Worm (Caenorhabditis elegans) whole organism, young adult: ENCODE data around the gene R166.3.

Experiments used
- B0035.1 ChIP-seq: sonication (generic microtip); optimal IDR thresholded peaks from 2 replicates; lab custom pipeline; 2016; ENCODE audit warnings: missing genetic modification characterization, mild to moderate bottlenecking, missing compliant biosample characterization, missing genotype, missing genetic modification reagents
- B0261.1 ChIP-seq: sonication (generic microtip); optimal IDR thresholded peaks from 2 replicates; lab custom pipeline; 2016; ENCODE audit warnings: mild to moderate bottlenecking, missing genetic modification characterization, moderate library complexity, missing compliant biosample characterization
- B0336.3 ChIP-seq: fragments of 200-800 bp; sonication (Bioruptor generic); IDR thresholded peaks from 2 replicates; pipeline ENCODE4 v1.3.6; 2022; ENCODE audit warnings: missing genetic modification characterization, missing compliant biosample characterization
- C06A6.2 ChIP-seq: fragments of 200-800 bp; sonication (Bioruptor generic); conservative IDR thresholded peaks from 2 replicates; pipeline ENCODE4 v1.3.6; 2022; ENCODE audit warnings: missing genetic modification characterization, missing compliant biosample characterization
- C17E4.6 ChIP-seq: fragments of 200-800 bp; sonication (Bioruptor generic); IDR thresholded peaks from 2 replicates; pipeline ENCODE4 v1.3.6; 2022; ENCODE audit warnings: missing genetic modification reagents, missing genetic modification characterization, missing compliant biosample characterization
- F22D6.2 ChIP-seq: sonication (generic microtip); optimal IDR thresholded peaks from 2 replicates; lab custom pipeline; 2016; ENCODE audit warnings: mild to moderate bottlenecking, missing genetic modification characterization, missing compliant biosample characterization
- F23B12.7 ChIP-seq: sonication (generic microtip); optimal IDR thresholded peaks from 2 replicates; lab custom pipeline; 2017; ENCODE audit warnings: missing genetic modification characterization, mild to moderate bottlenecking, missing compliant biosample characterization, antibody characterized with exemption, moderate library complexity; ENCODE audit not compliant: insufficient read depth
- F33H1.4 ChIP-seq: fragments of 200-800 bp; sonication (Bioruptor generic); IDR thresholded peaks from 2 replicates; pipeline ENCODE4 v1.3.6; 2022; ENCODE audit warnings: missing genetic modification reagents, missing genetic modification characterization, missing compliant biosample characterization
- F37B4.10 ChIP-seq: fragments of 200-800 bp; sonication (Bioruptor generic); IDR thresholded peaks from 2 replicates; pipeline ENCODE4 v1.3.6; 2022; ENCODE audit warnings: missing genetic modification characterization, missing compliant biosample characterization
- F49E8.2 ChIP-seq: sonication (generic microtip); optimal IDR thresholded peaks from 3 replicates; lab custom pipeline; 2017; ENCODE audit warnings: missing genetic modification characterization, mild to moderate bottlenecking, missing compliant biosample characterization, antibody characterized with exemption, moderate library complexity; ENCODE audit not compliant: insufficient read depth
- F55B11.4 ChIP-seq: sonication (generic microtip); optimal IDR thresholded peaks from 2 replicates; lab custom pipeline; 2016; ENCODE audit warnings: missing compliant biosample characterization, missing genetic modification characterization, borderline replicate concordance; ENCODE audit not compliant: insufficient read depth
- F57A8.1 ChIP-seq: fragments of 200-800 bp; sonication (Bioruptor generic); optimal IDR thresholded peaks from 2 replicates; lab custom pipeline; 2018; ENCODE audit warnings: mild to moderate bottlenecking, missing genetic modification characterization, moderate library complexity, missing compliant biosample characterization
- Y53F4B.3 ChIP-seq: fragments of 200-800 bp; sonication (Bioruptor generic); IDR thresholded peaks from 2 replicates; pipeline ENCODE4 v1.3.6; 2022; ENCODE audit warnings: missing genetic modification reagents, missing genetic modification characterization, missing compliant biosample characterization
- Y56A3A.18 ChIP-seq: fragments of 200-800 bp; sonication (Bioruptor generic); IDR thresholded peaks from 2 replicates; pipeline ENCODE4 v1.3.6; 2022; ENCODE audit warnings: missing genetic modification reagents, missing genetic modification characterization, missing compliant biosample characterization
- Y95B8A.8 ChIP-seq: fragments of 200-800 bp; sonication (Bioruptor generic); IDR thresholded peaks from 2 replicates; pipeline ENCODE4 v1.3.6; 2022; ENCODE audit warnings: missing genetic modification reagents, missing genetic modification characterization, missing compliant biosample characterization
- ZK185.1 ChIP-seq: sonication (generic microtip); optimal IDR thresholded peaks from 2 replicates; lab custom pipeline; 2016; ENCODE audit warnings: mild to moderate bottlenecking, missing genetic modification characterization, missing compliant biosample characterization; ENCODE audit not compliant: poor library complexity, severe bottlenecking
- bed-1 ChIP-seq: fragments of 200-800 bp; sonication (Bioruptor generic); IDR thresholded peaks from 2 replicates; pipeline ENCODE4 v1.3.6; 2022; ENCODE audit warnings: missing genetic modification reagents, missing genetic modification characterization, missing compliant biosample characterization
- bed-2 ChIP-seq: fragments of 200-800 bp; sonication (Bioruptor generic); IDR thresholded peaks from 2 replicates; pipeline ENCODE4 v1.3.6; 2022; ENCODE audit warnings: missing genetic modification reagents, missing genetic modification characterization, missing compliant biosample characterization
- cebp-1 ChIP-seq, 2 experiments: fragments of 200-800 bp in 1 of 2; sonication (Bioruptor generic) in 1 of 2; sonication (generic microtip) in 1 of 2; IDR thresholded peaks in 1 of 2; optimal IDR thresholded peaks in 1 of 2; 2 replicates each; pipeline versions ENCODE4 v1.3.6 to Lab custom; 2017 to 2022; ENCODE audit warnings: missing compliant biosample characterization in 2 of 2, missing genetic modification characterization in 2 of 2, mild to moderate bottlenecking in 1 of 2, missing genetic modification reagents in 1 of 2, moderate library complexity in 1 of 2
- cebp-2 ChIP-seq: fragments of 200-800 bp; sonication (Bioruptor generic); IDR thresholded peaks from 2 replicates; pipeline ENCODE4 v1.3.6; 2022; ENCODE audit warnings: missing genetic modification characterization, missing compliant biosample characterization
- ceh-58 ChIP-seq: fragments of 200-800 bp; sonication (Bioruptor generic); IDR thresholded peaks from 2 replicates; pipeline ENCODE4 v1.3.6; 2022; ENCODE audit warnings: missing genetic modification characterization, missing compliant biosample characterization
- dox-1 ChIP-seq: fragments of 200-800 bp; sonication (Bioruptor generic); IDR thresholded peaks from 2 replicates; pipeline ENCODE4 v1.3.6; 2022; ENCODE audit warnings: missing genetic modification reagents, missing genetic modification characterization, missing compliant biosample characterization
- dpff-1 ChIP-seq: sonication (generic microtip); optimal IDR thresholded peaks from 2 replicates; lab custom pipeline; 2017; ENCODE audit warnings: mild to moderate bottlenecking, missing genetic modification characterization, missing compliant biosample characterization
- egrh-3 ChIP-seq: fragments of 200-800 bp; sonication (Bioruptor generic); IDR thresholded peaks from 2 replicates; pipeline ENCODE4 v1.3.6; 2022; ENCODE audit warnings: missing genetic modification reagents, missing genetic modification characterization, missing compliant biosample characterization
- ekl-4 ChIP-seq: fragments of 200-800 bp; sonication (Bioruptor generic); IDR thresholded peaks from 2 replicates; pipeline ENCODE4 v1.3.6; 2022; ENCODE audit warnings: missing genetic modification reagents, missing genetic modification characterization, missing compliant biosample characterization
- hmg-1.2 ChIP-seq: fragments of 200-800 bp; sonication (Bioruptor generic); IDR thresholded peaks from 2 replicates; pipeline ENCODE4 v1.3.6; 2022; ENCODE audit warnings: missing genetic modification reagents, missing genetic modification characterization, missing compliant biosample characterization
- hrde-1 ChIP-seq: sonication (generic microtip); optimal IDR thresholded peaks from 2 replicates; lab custom pipeline; 2016; ENCODE audit warnings: missing genetic modification characterization, mild to moderate bottlenecking, missing compliant biosample characterization, moderate library complexity, missing genotype, missing genetic modification reagents, borderline replicate concordance
- hsf-1 ChIP-seq: fragments of 200-800 bp; sonication (Bioruptor generic); IDR thresholded peaks from 2 replicates; pipeline ENCODE4 v1.3.6; 2022; ENCODE audit warnings: missing genetic modification reagents, missing genetic modification characterization, missing compliant biosample characterization
- lag-1 ChIP-seq: fragments of 200-800 bp; sonication (Bioruptor generic); IDR thresholded peaks from 2 replicates; pipeline ENCODE4 v1.3.6; 2022; ENCODE audit warnings: missing genetic modification reagents, missing genetic modification characterization, missing compliant biosample characterization
- let-526 ChIP-seq: fragments of 200-800 bp; sonication (Bioruptor generic); IDR thresholded peaks from 2 replicates; pipeline ENCODE4 v1.3.6; 2022; ENCODE audit warnings: missing genetic modification reagents, missing genetic modification characterization, missing compliant biosample characterization
- let-607 ChIP-seq, 2 experiments: fragments of 200-800 bp in 1 of 2; sonication (Bioruptor generic) in 1 of 2; sonication (generic microtip) in 1 of 2; optimal IDR thresholded peaks; 2 replicates each; lab custom pipeline; 2016 to 2018; ENCODE audit warnings: mild to moderate bottlenecking in 2 of 2, missing compliant biosample characterization in 2 of 2, missing genetic modification characterization in 2 of 2, moderate library complexity in 2 of 2, missing genotype in 1 of 2
- lin-35 ChIP-seq, 3 experiments: fragments of 150-350 bp in 2 of 3; sonication (generic microtip) in 1 of 3; optimal IDR thresholded peaks; 2 replicates each; lab custom pipeline; 2014 to 2018; ENCODE audit warnings: missing biosample characterization in 3 of 3, missing genetic modification characterization in 3 of 3, missing genetic modification reagents in 3 of 3
- mxl-1 ChIP-seq: sonication (generic microtip); optimal IDR thresholded peaks from 2 replicates; lab custom pipeline; 2016; ENCODE audit warnings: missing genetic modification characterization, missing compliant biosample characterization
- nhr-120 ChIP-seq: fragments of 200-800 bp; sonication (Bioruptor generic); IDR thresholded peaks from 2 replicates; pipeline ENCODE4 v1.3.6; 2022; ENCODE audit warnings: missing genetic modification characterization, missing compliant biosample characterization
- nhr-179 ChIP-seq: sonication (generic microtip); optimal IDR thresholded peaks from 2 replicates; lab custom pipeline; 2016; ENCODE audit warnings: mild to moderate bottlenecking, missing genetic modification characterization, missing compliant biosample characterization
- rcor-1 ChIP-seq: fragments of 200-800 bp; sonication (Bioruptor generic); IDR thresholded peaks from 2 replicates; pipeline ENCODE4 v1.3.6; 2022; ENCODE audit warnings: missing genetic modification reagents, missing genetic modification characterization, missing compliant biosample characterization
- rec-8 ChIP-seq, 2 experiments: sonication (generic microtip); optimal IDR thresholded peaks; 2 replicates each; lab custom pipeline; 2016; ENCODE audit warnings: mild to moderate bottlenecking in 2 of 2, missing genetic modification characterization in 2 of 2, missing genetic modification reagents in 2 of 2, missing genotype in 2 of 2, missing biosample characterization in 1 of 2, missing compliant biosample characterization in 1 of 2, moderate library complexity in 1 of 2
- rpc-1 ChIP-seq, 2 experiments: fragments of 150-350 bp in 1 of 2; sonication (generic microtip) in 1 of 2; optimal IDR thresholded peaks; 2 replicates each; lab custom pipeline; 2014 to 2018; ENCODE audit warnings: missing biosample characterization in 1 of 2, missing genetic modification characterization in 1 of 2, missing genetic modification reagents in 1 of 2, missing genotype in 1 of 2
- sdz-38 ChIP-seq: sonication (generic microtip); optimal IDR thresholded peaks from 2 replicates; lab custom pipeline; 2016; ENCODE audit warnings: missing genotype, missing genetic modification characterization, missing compliant biosample characterization
- sea-2 ChIP-seq: fragments of 200-800 bp; sonication (Bioruptor generic); IDR thresholded peaks from 2 replicates; pipeline ENCODE4 v1.3.6; 2022; ENCODE audit warnings: missing genetic modification characterization, missing compliant biosample characterization
- snpc-1.1 ChIP-seq: sonication (generic microtip); optimal IDR thresholded peaks from 2 replicates; lab custom pipeline; 2017; ENCODE audit warnings: missing genetic modification characterization, mild to moderate bottlenecking, missing compliant biosample characterization, antibody characterized with exemption, moderate library complexity, missing genotype, missing genetic modification reagents; ENCODE audit not compliant: insufficient read depth
- snpc-4 ChIP-seq, 5 experiments: fragments of 150-350 bp in 1 of 5; sonication (generic microtip) in 4 of 5; optimal IDR thresholded peaks; 2 replicates each; lab custom pipeline; 2014 to 2018; ENCODE audit warnings: missing genetic modification characterization in 5 of 5, missing biosample characterization in 3 of 5, antibody characterized with exemption in 2 of 5, mild to moderate bottlenecking in 2 of 5, missing compliant biosample characterization in 2 of 5, missing genotype in 2 of 5, moderate library complexity in 2 of 5, missing genetic modification reagents in 1 of 5
- somi-1 ChIP-seq: fragments of 200-800 bp; sonication (Bioruptor generic); optimal IDR thresholded peaks from 2 replicates; lab custom pipeline; 2018; ENCODE audit warnings: mild to moderate bottlenecking, missing genetic modification characterization, missing compliant biosample characterization
- ztf-25 ChIP-seq: fragments of 200-800 bp; sonication (Bioruptor generic); IDR thresholded peaks from 2 replicates; pipeline ENCODE4 v1.3.6; 2022; ENCODE audit warnings: missing genetic modification reagents, missing genetic modification characterization, missing compliant biosample characterization
- ztf-28 ChIP-seq: fragments of 200-800 bp; sonication (Bioruptor generic); IDR thresholded peaks from 2 replicates; pipeline ENCODE4 v1.3.6; 2022; ENCODE audit warnings: missing genetic modification reagents, missing genetic modification characterization, missing compliant biosample characterization

The R166.3 gene

ce11 chrII:10563368-10563767 lies 24.2 kb upstream of the R166.3 start, which contains the start of gene cdc-48.1:
TSS of gene cdc-48.1 (minus strand) at chrII:10563407.
- TF ChIP-seq snpc-4 (GFP tag; optimal IDR thresholded peaks at IDR 0.05; lab: Kevin White, UChicago) (peak; percentile 91), snpc-4 (tag; optimal IDR thresholded peaks at IDR 0.05; lab: Kevin White, UChicago) (peak; percentile 92 to 95 (median 93)), let-607 (tag; optimal IDR thresholded peaks at IDR 0.05; lab: Kevin White, UChicago) (peak; percentile 98), F55B11.4 (tag; lab: Kevin White, UChicago) (no peak), ceh-58 (GFP tag; lab: Robert Waterston, UW) (0 out of 2 replicates have a peak, but pooled peaks have one; percentile 88), C06A6.2 (GFP tag; lab: Robert Waterston, UW) (peak; percentile 98), rpc-1 (optimal IDR thresholded peaks at IDR 0.05; lab: Kevin White, UChicago) (peak; percentile 18), rpc-1 (tag; optimal IDR thresholded peaks at IDR 0.05; lab: Kevin White, UChicago) (peak; percentile 14), nhr-120 (GFP tag; lab: Robert Waterston, UW) (peak; percentile 92), let-526 (GFP tag; lab: Robert Waterston, UW) (peak; percentile 98), snpc-1.1 (tag; lab: Kevin White, UChicago) (peak; percentile 87), F37B4.10 (peak; percentile 98), C17E4.6 (GFP tag; lab: Robert Waterston, UW) (peak; percentile 99), cebp-1 (GFP tag; IDR thresholded peaks at IDR 0.05; lab: Robert Waterston, UW) (peak; percentile 94), cebp-1 (tag; optimal IDR thresholded peaks at IDR 0.05; lab: Kevin White, UChicago) (peak; percentile 98), lin-35 (GFP tag; optimal IDR thresholded peaks at IDR 0.05; lab: Kevin White, UChicago) (peak; percentile 98 to 100 (median 100)), ZK185.1 (peak; percentile 99), dpff-1 (tag; lab: Kevin White, UChicago) (peak; percentile 11), rcor-1 (peak; percentile 99), hrde-1 (tag; lab: Kevin White, UChicago) (peak; percentile 96), Y95B8A.8 (peak; percentile 100), F49E8.2 (tag; lab: Kevin White, UChicago) (peak; percentile 99), ekl-4 (peak; percentile 99), mxl-1 (tag; lab: Kevin White, UChicago) (no peak), F22D6.2 (tag; lab: Kevin White, UChicago) (peak; percentile 95), F23B12.7 (tag; lab: Kevin White, UChicago) (peak; percentile 99), Y56A3A.18 (GFP tag; lab: Robert Waterston, UW) (peak; percentile 97), bed-2 (GFP tag; lab: Robert Waterston, UW) (peak; percentile 95), sdz-38 (tag; lab: Kevin White, UChicago) (no peak), dox-1 (GFP tag; lab: Robert Waterston, UW) (peak; percentile 100), cebp-2 (GFP tag; lab: Robert Waterston, UW) (peak; percentile 91; the same call in 1 of the 2 replicates), nhr-179 (no peak), rec-8 (tag; optimal IDR thresholded peaks at IDR 0.05; lab: Kevin White, UChicago) (peak; percentile 86 to 87), Y53F4B.3 (GFP tag; lab: Robert Waterston, UW) (peak; percentile 94), hmg-1.2 (GFP tag; lab: Robert Waterston, UW) (peak; percentile 94), ztf-25 (peak; percentile 94), F57A8.1 (peak; percentile 84), lag-1 (GFP tag; lab: Robert Waterston, UW) (no peak; the same call in 1 of the 2 replicates), somi-1 (GFP tag; lab: Kevin White, UChicago) (peak; percentile 99), F33H1.4 (GFP tag; lab: Robert Waterston, UW) (peak; percentile 96), B0336.3 (GFP tag; lab: Robert Waterston, UW) (peak; percentile 98), hsf-1 (GFP tag; lab: Robert Waterston, UW) (peak; percentile 94), B0261.1 (tag; lab: Kevin White, UChicago) (peak; percentile 48), sea-2 (GFP tag; lab: Robert Waterston, UW) (peak; percentile 83; the same call in 1 of the 2 replicates), ztf-28 (peak; percentile 97), bed-1 (GFP tag; lab: Robert Waterston, UW) (peak; percentile 91), egrh-3 (peak; percentile 64; the same call in 1 of the 2 replicates), B0035.1 (peak; percentile 95)
